Fruit fly (Drosophila melanogaster) whole organism, adult: ENCODE results near the gene CG17834.

Experiments
- CG11617 ChIP-seq: fragments of 200-800 bp; sonication (Bioruptor generic); optimal IDR thresholded peaks from 2 replicates; lab custom pipeline; 2017; ENCODE audit warnings: mild to moderate bottlenecking, missing biosample characterization, missing genetic modification reagents, missing genetic modification characterization
- CG12768 ChIP-seq: fragments of 200-800 bp; sonication (Bioruptor generic); optimal IDR thresholded peaks from 2 replicates; lab custom pipeline; 2017; ENCODE audit warnings: missing biosample characterization, missing genetic modification characterization, mild to moderate bottlenecking, moderate library complexity, missing genetic modification reagents
- CG14711 ChIP-seq: fragments of 200-800 bp; sonication (Bioruptor generic); optimal IDR thresholded peaks from 2 replicates; lab custom pipeline; 2018; ENCODE audit warnings: missing biosample characterization, mild to moderate bottlenecking, missing genetic modification characterization, moderate library complexity
- CG1620 ChIP-seq: fragments of 200-800 bp; sonication (Bioruptor generic); optimal IDR thresholded peaks from 2 replicates; lab custom pipeline; 2016; ENCODE audit warnings: missing biosample characterization, missing genetic modification characterization
- CG33017 ChIP-seq: fragments of 200-800 bp; sonication (Bioruptor generic); optimal IDR thresholded peaks from 2 replicates; lab custom pipeline; 2018; ENCODE audit warnings: missing biosample characterization, mild to moderate bottlenecking, missing genetic modification characterization, moderate library complexity
- CG5204 ChIP-seq: fragments of 200-800 bp; sonication (Bioruptor generic); optimal IDR thresholded peaks from 2 replicates; lab custom pipeline; 2016; ENCODE audit warnings: missing biosample characterization, missing genetic modification characterization
- CG7045 ChIP-seq: fragments of 200-800 bp; sonication (Bioruptor generic); optimal IDR thresholded peaks from 2 replicates; lab custom pipeline; 2017; ENCODE audit warnings: missing biosample characterization, mild to moderate bottlenecking, missing genetic modification characterization
- CG7101 ChIP-seq: fragments of 200-800 bp; sonication (Bioruptor generic); optimal IDR thresholded peaks from 2 replicates; lab custom pipeline; 2018; ENCODE audit warnings: missing biosample characterization, mild to moderate bottlenecking, missing genetic modification characterization, moderate library complexity
- Clk ChIP-seq: fragments of 200-800 bp; sonication (Bioruptor generic); optimal IDR thresholded peaks from 2 replicates; lab custom pipeline; 2017; ENCODE audit warnings: missing biosample characterization, missing genetic modification characterization
- Crg-1 ChIP-seq: fragments of 200-800 bp; sonication (Bioruptor generic); optimal IDR thresholded peaks from 2 replicates; lab custom pipeline; 2016; ENCODE audit warnings: missing biosample characterization, missing genetic modification characterization
- Hr96 ChIP-seq: fragments of 200-800 bp; sonication (Bioruptor generic); optimal IDR thresholded peaks from 2 replicates; lab custom pipeline; 2016; ENCODE audit warnings: missing biosample characterization, missing genetic modification characterization
- Mnt ChIP-seq: fragments of 200-800 bp; sonication (Bioruptor generic); optimal IDR thresholded peaks from 2 replicates; lab custom pipeline; 2016; ENCODE audit warnings: missing biosample characterization, mild to moderate bottlenecking, missing genetic modification characterization
- bab1 ChIP-seq: fragments of 200-800 bp; sonication (Bioruptor generic); optimal IDR thresholded peaks from 3 replicates; lab custom pipeline; 2019; ENCODE audit warnings: missing biosample characterization, mild to moderate bottlenecking, missing genetic modification characterization, moderate library complexity
- cic ChIP-seq: fragments of 200-800 bp; sonication (Bioruptor generic); optimal IDR thresholded peaks from 2 replicates; lab custom pipeline; 2017; ENCODE audit warnings: missing biosample characterization, mild to moderate bottlenecking, missing genetic modification characterization, moderate library complexity
- cnc ChIP-seq, 2 experiments: fragments of >200 bp; optimal IDR thresholded peaks; 2 replicates each; lab custom pipeline; 2017
- kay ChIP-seq: fragments of 200-800 bp; sonication (Bioruptor generic); peaks from one replicate; lab custom pipeline; 2016; ENCODE audit warnings: missing biosample characterization, missing genetic modification characterization, borderline replicate concordance
- ovo ChIP-seq: fragments of 200-800 bp; sonication (Bioruptor generic); optimal IDR thresholded peaks from 2 replicates; lab custom pipeline; 2016; ENCODE audit warnings: missing biosample characterization, missing genetic modification characterization
- pad ChIP-seq: fragments of 200-800 bp; sonication (Bioruptor generic); optimal IDR thresholded peaks from 3 replicates; lab custom pipeline; 2017; ENCODE audit warnings: missing biosample characterization, missing genetic modification characterization, mild to moderate bottlenecking, moderate library complexity, missing genetic modification reagents
- tj ChIP-seq: fragments of 200-800 bp; sonication (Bioruptor generic); optimal IDR thresholded peaks from 3 replicates; lab custom pipeline; 2017; ENCODE audit warnings: missing biosample characterization, mild to moderate bottlenecking, missing genetic modification characterization, moderate library complexity
- toe ChIP-seq: fragments of 200-800 bp; sonication (Bioruptor generic); optimal IDR thresholded peaks from 2 replicates; lab custom pipeline; 2016; ENCODE audit warnings: missing biosample characterization, missing genetic modification characterization

The CG17834 gene

DNA sequence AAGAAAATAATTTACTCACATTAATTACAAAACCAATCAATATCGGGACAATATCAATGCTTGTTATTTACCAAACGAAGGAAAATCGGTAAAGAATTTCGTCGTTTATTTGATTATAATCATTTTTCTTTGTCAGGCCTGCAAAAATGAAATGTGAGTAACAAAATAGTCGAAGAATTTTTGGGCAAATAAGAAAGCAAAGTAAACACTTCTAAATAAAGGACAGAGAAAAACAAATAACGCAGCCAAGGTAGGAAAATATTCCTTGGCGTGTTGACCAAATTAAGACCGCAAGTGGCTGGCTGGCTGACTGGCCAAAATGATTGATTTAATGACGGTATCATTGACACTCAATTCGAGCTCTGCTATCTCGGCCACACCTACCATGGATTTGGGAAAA lies 19.2 kb downstream of the CG17834 start:
- TF ChIP-seq cnc (optimal IDR thresholded peaks at IDR 0.05; lab: Kevin White, UChicago) (no peak), Hr96 (GFP tag; lab: Kevin White, UChicago) (no peak), CG1620 (no peak), bab1 (GFP tag; lab: Kevin White, UChicago) (no peak), Clk (GFP tag; lab: Kevin White, UChicago) (no peak), CG11617 (GFP tag; lab: Kevin White, UChicago) (no peak), CG14711 (no peak), kay (GFP tag; lab: Kevin White, UChicago) (no peak), ovo (GFP tag; lab: Kevin White, UChicago) (no peak), tj (no peak), CG7101 (tag; lab: Kevin White, UChicago) (no peak), toe (GFP tag; lab: Kevin White, UChicago) (no peak), CG7045 (GFP tag; lab: Kevin White, UChicago) (no peak), CG5204 (GFP tag; lab: Kevin White, UChicago) (no peak)

DNA sequence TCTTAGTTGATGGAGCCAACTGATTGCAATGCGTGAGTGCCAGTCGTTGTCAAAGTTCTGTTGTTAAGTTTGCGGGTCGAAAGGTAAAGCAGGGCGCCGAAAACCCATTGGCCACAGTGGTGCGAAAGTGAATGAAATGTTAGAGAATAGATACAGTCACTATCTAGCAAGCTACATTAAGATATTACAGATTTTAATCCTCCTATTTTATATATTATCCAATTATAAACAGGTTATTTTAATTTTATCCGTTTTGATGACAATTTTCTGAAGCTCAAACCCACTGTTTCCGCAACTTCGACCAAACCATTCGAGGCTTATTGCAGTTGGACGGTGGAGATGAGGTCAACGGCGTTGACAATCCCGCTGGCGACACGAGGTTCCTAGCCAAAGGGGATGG lies 23.5 kb downstream of the CG17834 start:
- TF ChIP-seq kay (GFP tag; lab: Kevin White, UChicago) (no peak), Clk (GFP tag; lab: Kevin White, UChicago) (no peak), Mnt (GFP tag; lab: Kevin White, UChicago) (no peak), CG12768 (GFP tag; lab: Kevin White, UChicago) (no peak), CG5204 (GFP tag; lab: Kevin White, UChicago) (no peak)

DNA sequence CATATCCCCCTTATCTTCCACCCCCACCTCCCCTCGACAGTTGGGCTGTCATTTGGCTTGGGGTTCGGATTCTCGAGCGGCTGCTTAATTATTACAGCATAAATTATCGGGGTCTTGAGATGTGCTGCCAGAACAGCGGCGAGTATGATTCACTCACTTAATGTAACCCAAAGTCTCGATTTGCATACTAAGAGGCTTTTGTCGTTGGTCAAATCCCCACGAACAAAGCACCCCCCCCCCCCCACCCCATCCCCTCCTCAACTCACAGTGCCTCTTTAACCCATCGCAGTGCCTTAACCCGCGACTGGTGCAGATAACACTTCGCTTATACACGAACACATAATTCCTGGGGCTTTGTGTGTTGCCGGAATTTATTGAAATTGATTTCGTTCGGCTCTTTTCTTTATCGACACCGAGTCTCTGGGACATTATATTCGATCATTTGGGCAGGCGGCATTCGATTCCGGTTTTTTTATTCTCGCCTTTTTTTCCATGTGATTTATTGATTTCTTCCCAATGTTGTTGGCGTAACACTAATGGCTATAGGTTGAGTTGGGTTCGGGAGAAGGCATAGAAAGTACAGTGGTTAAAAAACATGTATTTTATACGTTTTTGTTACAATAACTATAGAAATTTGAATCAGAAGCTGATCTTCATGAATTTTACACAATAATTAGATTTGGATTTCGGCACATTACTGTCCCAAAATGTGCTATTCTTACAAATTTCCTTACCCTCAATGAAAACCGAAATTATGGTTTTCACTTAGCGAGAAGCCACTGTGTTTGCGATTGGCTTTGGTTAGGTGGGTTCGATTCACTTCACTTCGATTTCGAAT lies 25.1 kb downstream of the CG17834 start:
- TF ChIP-seq cic (GFP tag; lab: Kevin White, UChicago), result no peak
- TF ChIP-seq Crg-1 (GFP tag; lab: Kevin White, UChicago), result no peak
- TF ChIP-seq Mnt (GFP tag; lab: Kevin White, UChicago), result no peak

DNA sequence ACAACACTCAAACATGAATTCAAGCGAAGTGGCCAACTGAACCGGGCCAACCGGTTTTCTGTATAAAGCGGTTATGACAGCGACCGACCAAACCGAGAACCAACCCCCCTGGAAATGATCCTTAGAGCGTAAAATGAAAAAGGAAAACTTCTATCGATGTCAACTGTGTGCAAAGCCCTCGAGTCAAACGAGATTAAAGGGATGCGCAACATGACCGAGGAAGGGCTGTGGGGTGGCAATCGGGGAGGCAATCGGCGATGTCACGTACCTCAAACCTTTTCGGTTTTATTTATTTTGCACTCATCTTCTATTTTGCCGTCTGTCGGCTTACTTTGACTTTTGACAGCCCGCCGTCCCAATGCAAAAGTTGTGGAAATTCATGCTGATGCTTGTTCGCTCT lies 27.3 kb downstream of the CG17834 start:
- TF ChIP-seq toe (GFP tag; lab: Kevin White, UChicago) (no peak), Crg-1 (GFP tag; lab: Kevin White, UChicago) (no peak), cnc (optimal IDR thresholded peaks at IDR 0.05; lab: Kevin White, UChicago) (no peak), CG12768 (GFP tag; lab: Kevin White, UChicago) (no peak), bab1 (GFP tag; lab: Kevin White, UChicago) (no peak), Hr96 (GFP tag; lab: Kevin White, UChicago) (no peak), Clk (GFP tag; lab: Kevin White, UChicago) (no peak), pad (no peak), CG1620 (no peak), CG7045 (GFP tag; lab: Kevin White, UChicago) (no peak), CG14711 (no peak), CG33017 (no peak), CG7101 (tag; lab: Kevin White, UChicago) (no peak)

DNA sequence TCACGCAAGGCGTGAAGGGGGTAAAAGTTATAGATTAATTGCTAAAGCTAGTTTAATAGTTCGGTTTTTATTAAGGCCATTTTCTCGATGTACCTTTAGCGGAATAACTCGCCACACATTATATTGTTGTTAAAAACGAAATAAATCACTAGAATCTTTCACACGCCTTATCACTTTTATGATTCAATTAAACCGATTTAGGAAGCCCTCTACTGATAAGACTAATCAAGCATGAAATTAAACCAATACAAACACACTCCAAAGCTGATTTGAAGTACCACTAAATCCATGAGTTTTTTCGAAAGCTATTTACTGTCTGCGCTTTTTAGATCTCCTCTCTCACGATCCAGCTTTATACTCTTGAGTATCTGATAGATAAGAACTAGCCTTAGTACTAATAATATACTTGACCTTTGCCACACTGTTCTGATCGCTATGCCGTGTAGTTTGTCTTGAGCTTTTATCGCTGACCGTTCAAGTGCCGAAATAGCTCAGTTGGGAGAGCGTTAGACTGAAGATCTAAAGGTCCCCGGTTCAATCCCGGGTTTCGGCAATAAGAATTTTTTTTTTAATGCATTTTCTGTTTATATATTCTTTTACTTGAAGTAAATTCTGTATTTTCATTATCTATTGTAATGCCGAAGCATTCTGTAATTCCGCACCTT lies 41.6 kb downstream of the CG17834 start:
- peak; percentile 38 for TF ChIP-seq CG12768 (GFP tag; lab: Kevin White, UChicago)
- no peak for TF ChIP-seq CG14711
- no peak for TF ChIP-seq Crg-1 (GFP tag; lab: Kevin White, UChicago)
- no peak for TF ChIP-seq Hr96 (GFP tag; lab: Kevin White, UChicago)
- peak; percentile 85 for TF ChIP-seq kay (GFP tag; lab: Kevin White, UChicago)
- no peak for TF ChIP-seq CG1620
- peak; percentile 41 for TF ChIP-seq CG7101 (tag; lab: Kevin White, UChicago)
- no peak for TF ChIP-seq Clk (GFP tag; lab: Kevin White, UChicago)
- TF ChIP-seq pad, result peak; percentile 14
- no peak for TF ChIP-seq ovo (GFP tag; lab: Kevin White, UChicago)
- TF ChIP-seq toe (GFP tag; lab: Kevin White, UChicago), result no peak
- no peak for TF ChIP-seq cnc (optimal IDR thresholded peaks at IDR 0.05; lab: Kevin White, UChicago)
- no peak for TF ChIP-seq CG33017
- TF ChIP-seq cic (GFP tag; lab: Kevin White, UChicago), result peak; percentile 44
- TF ChIP-seq CG7045 (GFP tag; lab: Kevin White, UChicago), result peak; percentile 39
- TF ChIP-seq bab1 (GFP tag; lab: Kevin White, UChicago), result no peak

DNA sequence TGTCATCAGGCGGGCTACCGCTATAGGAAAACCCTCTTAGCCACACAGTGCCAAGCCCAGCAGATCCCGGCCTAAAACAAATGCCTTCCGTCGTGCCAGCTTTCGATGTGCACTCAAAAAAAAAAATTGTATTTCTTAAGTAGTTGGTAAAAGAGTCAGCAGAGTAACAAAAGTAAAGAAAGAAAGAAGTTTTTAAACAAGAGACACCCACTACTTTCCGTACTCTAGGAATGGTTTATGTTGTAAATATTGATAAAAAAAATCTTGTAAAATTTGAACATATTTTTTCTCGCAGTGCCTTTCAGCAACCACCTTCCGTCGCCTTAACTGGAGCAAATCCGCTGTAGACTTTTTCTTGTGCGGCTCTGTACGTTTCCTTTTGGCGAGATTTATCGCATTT lies 44.0 kb downstream of the CG17834 start:
- no peak for TF ChIP-seq CG7045 (GFP tag; lab: Kevin White, UChicago)
- no peak for TF ChIP-seq CG12768 (GFP tag; lab: Kevin White, UChicago)
- TF ChIP-seq cnc (optimal IDR thresholded peaks at IDR 0.05; lab: Kevin White, UChicago), result no peak
- TF ChIP-seq tj, result no peak
- no peak for TF ChIP-seq ovo (GFP tag; lab: Kevin White, UChicago)
- TF ChIP-seq CG7101 (tag; lab: Kevin White, UChicago), result no peak
- no peak for TF ChIP-seq CG1620
- TF ChIP-seq kay (GFP tag; lab: Kevin White, UChicago), result no peak
- TF ChIP-seq bab1 (GFP tag; lab: Kevin White, UChicago), result no peak
- TF ChIP-seq CG14711, result no peak
- no peak for TF ChIP-seq Crg-1 (GFP tag; lab: Kevin White, UChicago)
- no peak for TF ChIP-seq cic (GFP tag; lab: Kevin White, UChicago)
- no peak for TF ChIP-seq CG11617 (GFP tag; lab: Kevin White, UChicago)
- TF ChIP-seq Mnt (GFP tag; lab: Kevin White, UChicago), result no peak
- TF ChIP-seq CG33017, result no peak
- no peak for TF ChIP-seq CG5204 (GFP tag; lab: Kevin White, UChicago)
- TF ChIP-seq Clk (GFP tag; lab: Kevin White, UChicago), result no peak
- TF ChIP-seq toe (GFP tag; lab: Kevin White, UChicago), result no peak
- no peak for TF ChIP-seq pad
